Worm (Caenorhabditis elegans) whole organism, L4 larva: ENCODE measurements around the gene K08F11.1.
A peak's percentile ranks its signal among the peaks of the same experiment; 100 is the strongest.
"Not testable (repeated sequence)": the region's sequence is repeated elsewhere in the genome, so short reads cannot be mapped to it uniquely, and the experiment has no call there.

ENCODE experiments used
- D1046.2 ChIP-seq: fragments of 200-800 bp; sonication (Bioruptor generic); IDR thresholded peaks from 2 replicates; pipeline ENCODE4 v1.3.6; 2022; ENCODE audit warnings: missing genetic modification characterization, missing compliant biosample characterization
- F37D6.2 ChIP-seq: sonication (generic microtip); optimal IDR thresholded peaks from 2 replicates; lab custom pipeline; 2016; ENCODE audit warnings: mild to moderate bottlenecking, missing genetic modification characterization, missing compliant biosample characterization
- T26A8.4 ChIP-seq: fragments of 200-800 bp; sonication (Bioruptor generic); IDR thresholded peaks from 2 replicates; pipeline ENCODE4 v1.3.6; 2022; ENCODE audit warnings: missing genetic modification characterization, missing compliant biosample characterization
- Y48G9A.11 ChIP-seq: fragments of 200-800 bp; sonication (Bioruptor generic); IDR thresholded peaks from 2 replicates; pipeline ENCODE4 v1.3.6; 2022; ENCODE audit warnings: missing genetic modification reagents, missing genetic modification characterization, missing compliant biosample characterization
- Y75B8A.6 ChIP-seq: fragments of 200-800 bp; sonication (Bioruptor generic); IDR thresholded peaks from 2 replicates; pipeline ENCODE4 v1.3.6; 2022; ENCODE audit warnings: missing genetic modification reagents, missing genetic modification characterization, missing compliant biosample characterization
- ZK337.2 ChIP-seq: fragments of 200-800 bp; sonication (Bioruptor generic); IDR thresholded peaks from 2 replicates; pipeline ENCODE4 v1.3.6; 2022; ENCODE audit warnings: missing genetic modification reagents, missing genetic modification characterization, missing compliant biosample characterization
- aha-1 ChIP-seq: fragments of 150-350 bp; peaks from one replicate; lab custom pipeline; 2014; ENCODE audit warnings: missing biosample characterization, missing genetic modification characterization
- aly-2 ChIP-seq: sonication (generic microtip); optimal IDR thresholded peaks from 2 replicates; lab custom pipeline; 2018; ENCODE audit warnings: missing biosample characterization, missing genetic modification characterization
- ama-1 ChIP-seq: fragments of 150-350 bp; optimal IDR thresholded peaks from 2 replicates; lab custom pipeline; 2014; ENCODE audit warnings: inconsistent platforms, mixed read lengths
- arid-1 ChIP-seq: fragments of 200-800 bp; sonication (Bioruptor generic); conservative IDR thresholded peaks from 2 replicates; pipeline ENCODE4 v1.3.6; 2022; ENCODE audit warnings: missing genetic modification reagents, missing genetic modification characterization, missing compliant biosample characterization
- ceh-32 ChIP-seq: sonication (generic microtip); optimal IDR thresholded peaks from 2 replicates; lab custom pipeline; 2016; ENCODE audit warnings: mild to moderate bottlenecking, missing genetic modification characterization, missing compliant biosample characterization; ENCODE audit not compliant: poor library complexity
- cey-2 ChIP-seq: sonication (generic microtip); optimal IDR thresholded peaks from 3 replicates; lab custom pipeline; 2017; ENCODE audit warnings: missing genetic modification characterization, mild to moderate bottlenecking, missing compliant biosample characterization, antibody characterized with exemption, borderline replicate concordance; ENCODE audit not compliant: insufficient read depth
- dmd-6 ChIP-seq: fragments of 200-800 bp; sonication (Bioruptor generic); IDR thresholded peaks from 2 replicates; pipeline ENCODE4 v1.3.6; 2022; ENCODE audit warnings: missing genetic modification reagents, missing genetic modification characterization, missing compliant biosample characterization
- dmd-9 ChIP-seq: fragments of 200-800 bp; sonication (Bioruptor generic); IDR thresholded peaks from 2 replicates; pipeline ENCODE4 v1.3.6; 2022; ENCODE audit warnings: missing genetic modification reagents, missing genetic modification characterization, missing compliant biosample characterization
- dpl-1 ChIP-seq: fragments of 150-350 bp; optimal IDR thresholded peaks from 2 replicates; lab custom pipeline; 2014; ENCODE audit warnings: missing biosample characterization, missing genetic modification reagents, missing genetic modification characterization
- dve-1 ChIP-seq: sonication (generic microtip); optimal IDR thresholded peaks from 2 replicates; lab custom pipeline; 2017; ENCODE audit warnings: antibody characterized with exemption, mild to moderate bottlenecking, missing genetic modification characterization, missing compliant biosample characterization; ENCODE audit not compliant: insufficient read depth
- egl-43 ChIP-seq: fragments of 200-800 bp; sonication (Bioruptor generic); IDR thresholded peaks from 2 replicates; pipeline ENCODE4 v1.3.6; 2022; ENCODE audit warnings: missing genetic modification reagents, missing genetic modification characterization, missing compliant biosample characterization
- fkh-10 ChIP-seq: fragments of 150-350 bp; optimal IDR thresholded peaks from 2 replicates; lab custom pipeline; 2014; ENCODE audit warnings: missing biosample characterization, missing genetic modification reagents, missing genetic modification characterization
- hif-1 ChIP-seq, 2 experiments: sonication (generic microtip); optimal IDR thresholded peaks; 2 replicates each; lab custom pipeline; 2016 to 2017; ENCODE audit warnings: missing compliant biosample characterization in 2 of 2, missing genetic modification characterization in 2 of 2, missing genetic modification reagents in 2 of 2, missing genotype in 2 of 2, mild to moderate bottlenecking in 1 of 2
- jun-1 ChIP-seq: fragments of 150-350 bp; optimal IDR thresholded peaks from 2 replicates; lab custom pipeline; 2014; ENCODE audit warnings: missing biosample characterization, missing genetic modification reagents, missing genetic modification characterization
- lin-38 ChIP-seq: fragments of 200-800 bp; sonication (Bioruptor generic); IDR thresholded peaks from 2 replicates; pipeline ENCODE4 v1.3.6; 2022; ENCODE audit warnings: missing genetic modification reagents, missing genetic modification characterization, missing compliant biosample characterization
- lin-39 ChIP-seq: fragments of 150-350 bp; optimal IDR thresholded peaks from 2 replicates; lab custom pipeline; 2014; ENCODE audit warnings: missing biosample characterization, missing genetic modification reagents, missing genetic modification characterization
- lsy-2 ChIP-seq, 2 experiments: fragments of 150-350 bp in 1 of 2; sonication (generic microtip) in 1 of 2; optimal IDR thresholded peaks; 2 replicates each; lab custom pipeline; 2014 to 2017; ENCODE audit warnings: missing biosample characterization in 2 of 2, missing genetic modification characterization in 2 of 2
- madf-5 ChIP-seq, 2 experiments: fragments of 200-800 bp; sonication (Bioruptor generic); IDR thresholded peaks; 2 replicates each; pipeline ENCODE4 v1.3.6; 2022; ENCODE audit warnings: missing compliant biosample characterization in 2 of 2, missing genetic modification characterization in 2 of 2
- mdt-29 ChIP-seq: fragments of 200-800 bp; sonication (Bioruptor generic); IDR thresholded peaks from 2 replicates; pipeline ENCODE4 v1.3.6; 2022; ENCODE audit warnings: missing genetic modification reagents, missing genetic modification characterization, missing compliant biosample characterization
- mes-2 ChIP-seq: sonication (generic microtip); optimal IDR thresholded peaks from 2 replicates; lab custom pipeline; 2016; ENCODE audit warnings: missing genotype, mild to moderate bottlenecking, missing genetic modification characterization, missing compliant biosample characterization; ENCODE audit not compliant: poor library complexity, severe bottlenecking
- mxl-2 ChIP-seq: fragments of 200-800 bp; sonication (Bioruptor generic); conservative IDR thresholded peaks from 2 replicates; pipeline ENCODE4 v1.3.6; 2022; ENCODE audit warnings: missing genetic modification reagents, missing genetic modification characterization, missing compliant biosample characterization
- mxl-3 ChIP-seq: fragments of 200-800 bp; sonication (Bioruptor generic); optimal IDR thresholded peaks from 2 replicates; lab custom pipeline; 2018; ENCODE audit warnings: mild to moderate bottlenecking, missing genetic modification characterization, missing compliant biosample characterization
- nhr-102 ChIP-seq: sonication (generic microtip); optimal IDR thresholded peaks from 2 replicates; lab custom pipeline; 2016; ENCODE audit warnings: mild to moderate bottlenecking, missing genetic modification characterization, moderate library complexity, missing compliant biosample characterization
- nhr-25 ChIP-seq: sonication (generic microtip); optimal IDR thresholded peaks from 2 replicates; lab custom pipeline; 2017; ENCODE audit warnings: missing genetic modification characterization, mild to moderate bottlenecking, missing compliant biosample characterization, antibody characterized with exemption, moderate library complexity, borderline replicate concordance; ENCODE audit not compliant: insufficient read depth
- nhr-42 ChIP-seq: fragments of 200-800 bp; sonication (Bioruptor generic); IDR thresholded peaks from 2 replicates; pipeline ENCODE4 v1.3.6; 2022; ENCODE audit warnings: missing genetic modification characterization, missing compliant biosample characterization
- nhr-6 ChIP-seq: fragments of 150-350 bp; optimal IDR thresholded peaks from 2 replicates; lab custom pipeline; 2014; ENCODE audit warnings: missing biosample characterization, missing genetic modification characterization
- pha-4 ChIP-seq, 2 experiments: fragments of 150-350 bp in 1 of 2; fragments of 200-800 bp in 1 of 2; sonication (Bioruptor generic) in 1 of 2; IDR thresholded peaks in 1 of 2; optimal IDR thresholded peaks in 1 of 2; 2 replicates each; pipeline versions ENCODE4 v1.3.6 to Lab custom; 2014 to 2022; ENCODE audit warnings: missing genetic modification characterization in 2 of 2, missing genetic modification reagents in 2 of 2, missing biosample characterization in 1 of 2, missing compliant biosample characterization in 1 of 2
- php-3 ChIP-seq: fragments of 200-800 bp; sonication (Bioruptor generic); IDR thresholded peaks from 2 replicates; pipeline ENCODE4 v1.3.6; 2022; ENCODE audit warnings: missing genetic modification reagents, missing genetic modification characterization, missing compliant biosample characterization
- rbr-2 ChIP-seq: sonication (generic microtip); optimal IDR thresholded peaks from 2 replicates; lab custom pipeline; 2016; ENCODE audit warnings: missing genotype, missing genetic modification characterization, missing compliant biosample characterization
- saeg-2 ChIP-seq: fragments of 200-800 bp; sonication (Bioruptor generic); IDR thresholded peaks from 2 replicates; pipeline ENCODE4 v1.3.6; 2022; ENCODE audit warnings: missing genetic modification reagents, missing genetic modification characterization, missing compliant biosample characterization
- set-16 ChIP-seq: fragments of 200-800 bp; sonication (Bioruptor generic); IDR thresholded peaks from 2 replicates; pipeline ENCODE4 v1.3.6; 2022; ENCODE audit warnings: missing genetic modification reagents, missing genetic modification characterization, missing compliant biosample characterization
- snpc-1.2 ChIP-seq: fragments of 200-800 bp; sonication (Bioruptor generic); IDR thresholded peaks from 2 replicates; pipeline ENCODE4 v1.3.6; 2022; ENCODE audit warnings: missing genetic modification reagents, missing genetic modification characterization, missing compliant biosample characterization
- spr-1 ChIP-seq: sonication (generic microtip); optimal IDR thresholded peaks from 2 replicates; lab custom pipeline; 2016; ENCODE audit warnings: mild to moderate bottlenecking, missing genetic modification characterization, missing compliant biosample characterization
- unc-130 ChIP-seq: sonication (generic microtip); optimal IDR thresholded peaks from 2 replicates; lab custom pipeline; 2016; ENCODE audit warnings: missing genetic modification reagents, missing genetic modification characterization, missing compliant biosample characterization
- unc-62 ChIP-seq, 3 experiments: fragments of 150-350 bp in 1 of 3; sonication (generic microtip); optimal IDR thresholded peaks in 2 of 3; peaks in 1 of 3; 1 replicate in 1 of 3; 2 replicates in 2 of 3; lab custom pipeline; 2014 to 2017; ENCODE audit warnings: missing biosample characterization in 3 of 3, missing genetic modification characterization in 3 of 3, missing genetic modification reagents in 3 of 3, missing genotype in 1 of 3
- zfp-2 ChIP-seq: sonication (generic microtip); optimal IDR thresholded peaks from 2 replicates; lab custom pipeline; 2016; ENCODE audit warnings: mild to moderate bottlenecking, missing genetic modification characterization, missing compliant biosample characterization
- zfp-3 ChIP-seq: fragments of 200-800 bp; sonication (Bioruptor generic); conservative IDR thresholded peaks from 2 replicates; pipeline ENCODE4 v1.3.6; 2022; ENCODE audit warnings: missing genetic modification reagents, missing genetic modification characterization, missing compliant biosample characterization
- ztf-7 ChIP-seq: fragments of 150-350 bp; optimal IDR thresholded peaks from 2 replicates; lab custom pipeline; 2014; ENCODE audit warnings: missing biosample characterization, missing genetic modification characterization

Gene K08F11.1

ce11 chrIV:4712376-4712775 lies 12.3 kb upstream of the K08F11.1 start, which contains the start of gene yars-2:
Gene yars-2, minus strand, starts transcription at chrIV:4712624.
- TF ChIP-seq mdt-29 (GFP tag; lab: Robert Waterston, UW): no peak
- no peak for TF ChIP-seq zfp-3 (GFP tag; lab: Robert Waterston, UW)
- TF ChIP-seq F37D6.2: no peak
- TF ChIP-seq mxl-3 (GFP tag; lab: Kevin White, UChicago): no peak
- peak; percentile 25 for TF ChIP-seq rbr-2 (tag; lab: Kevin White, UChicago)
- peak; percentile 16 for TF ChIP-seq aha-1 (tag; lab: Kevin White, UChicago)
- peak; percentile 17 for TF ChIP-seq dve-1 (tag; lab: Kevin White, UChicago)
- no peak for TF ChIP-seq pha-4 (GFP tag; IDR thresholded peaks at IDR 0.05; lab: Robert Waterston, UW)
- TF ChIP-seq pha-4 (tag; optimal IDR thresholded peaks at IDR 0.05; lab: Kevin White, UChicago): no peak
- TF ChIP-seq cey-2 (tag; lab: Kevin White, UChicago): no peak
- TF ChIP-seq aly-2 (tag; lab: Kevin White, UChicago): no peak
- TF ChIP-seq jun-1 (tag; lab: Kevin White, UChicago): no peak
- TF ChIP-seq lsy-2 (tag; optimal IDR thresholded peaks at IDR 0.05; lab: Kevin White, UChicago): peak in 1 of 2 experiments; percentile 67
- TF ChIP-seq lin-39 (tag; lab: Kevin White, UChicago): no peak
- no peak for TF ChIP-seq zfp-2 (tag; lab: Kevin White, UChicago)
- no peak for TF ChIP-seq ama-1 (lab: Kevin White, UChicago)
- no peak for TF ChIP-seq fkh-10 (GFP tag; lab: Kevin White, UChicago)
- TF ChIP-seq dmd-9 (GFP tag; lab: Robert Waterston, UW): no peak
- peak; percentile 92 for TF ChIP-seq mes-2 (tag; lab: Kevin White, UChicago)
- no peak for TF ChIP-seq ceh-32 (tag; lab: Kevin White, UChicago)
- no peak for TF ChIP-seq Y75B8A.6 (GFP tag; lab: Robert Waterston, UW)
- no peak for TF ChIP-seq D1046.2 (GFP tag; lab: Robert Waterston, UW)
- TF ChIP-seq ztf-7 (tag; lab: Kevin White, UChicago): no peak
- TF ChIP-seq unc-62 (GFP tag; optimal IDR thresholded peaks at IDR 0.05 in 1 of 2; lab: Kevin White, UChicago): peak in 1 of 2 experiments; percentile 91
- TF ChIP-seq unc-62 (tag; optimal IDR thresholded peaks at IDR 0.05; lab: Kevin White, UChicago): no peak
- peak; percentile 86 for TF ChIP-seq unc-130 (GFP tag; lab: Kevin White, UChicago)
- TF ChIP-seq nhr-6: no peak
- no peak for TF ChIP-seq nhr-25
- TF ChIP-seq hif-1 (tag; optimal IDR thresholded peaks at IDR 0.05; lab: Kevin White, UChicago): peak in 1 of 2 experiments; percentile 76
- peak; percentile 54 for TF ChIP-seq lin-38 (GFP tag; lab: Robert Waterston, UW)

- peak; percentile 85 for TF ChIP-seq lin-38 (GFP tag; lab: Robert Waterston, UW)
Observed at ce11 chrIV:4715785-4716184, 8.9 kb upstream of the K08F11.1 start, which contains the start of gene miro-1. Gene miro-1, minus strand, starts transcription at chrIV:4715807.

DNA sequence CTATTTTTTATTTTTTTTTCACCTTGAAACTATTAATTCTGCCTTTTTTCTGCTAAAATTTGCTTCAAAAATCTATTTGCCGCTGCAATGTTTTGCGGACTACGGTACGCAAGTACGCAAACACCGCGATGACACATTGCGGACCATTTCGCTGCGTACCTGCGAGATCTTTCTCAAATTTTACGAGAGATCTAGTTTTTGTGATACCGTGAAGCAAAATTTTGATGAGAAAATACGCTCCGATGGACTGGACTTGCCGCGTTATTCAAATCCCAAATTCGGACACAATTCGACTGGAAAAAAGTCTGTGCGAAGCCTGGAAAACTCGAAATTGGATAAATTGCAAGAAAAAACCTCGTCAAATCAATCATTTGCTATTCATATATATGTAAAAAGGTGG lies 4.1 kb upstream of the K08F11.1 start:
- TF ChIP-seq mdt-29 (GFP tag; lab: Robert Waterston, UW) (peak; percentile 92), snpc-1.2 (GFP tag; lab: Robert Waterston, UW) (peak; percentile 58; the same call in 1 of the 2 replicates), saeg-2 (GFP tag; lab: Robert Waterston, UW) (peak; percentile 92), mxl-2 (GFP tag; lab: Robert Waterston, UW) (peak; percentile 65; the same call in 1 of the 2 replicates), php-3 (GFP tag; lab: Robert Waterston, UW) (peak; percentile 95), Y48G9A.11 (peak; percentile 75), egl-43 (GFP tag; lab: Robert Waterston, UW) (peak; percentile 95), dpl-1 (GFP tag; lab: Kevin White, UChicago) (peak; percentile 10), madf-5 (GFP tag; IDR thresholded peaks at IDR 0.05; lab: Robert Waterston, UW) (peak in 1 of 2 experiments; percentile 96; a peak in 2 of 4 replicates), T26A8.4 (GFP tag; lab: Robert Waterston, UW) (peak; percentile 97), mes-2 (tag; lab: Kevin White, UChicago) (peak; percentile 72), arid-1 (GFP tag; lab: Robert Waterston, UW) (peak; percentile 90), zfp-3 (GFP tag; lab: Robert Waterston, UW) (peak; percentile 97), nhr-42 (GFP tag; lab: Robert Waterston, UW) (peak; percentile 99), dmd-6 (GFP tag; lab: Robert Waterston, UW) (peak; percentile 96), spr-1 (peak; percentile 14), ZK337.2 (GFP tag; lab: Robert Waterston, UW) (peak; percentile 95), nhr-102 (tag; lab: Kevin White, UChicago) (peak; percentile 28), set-16 (GFP tag; lab: Robert Waterston, UW) (peak; percentile 52; the same call in 1 of the 2 replicates), Y75B8A.6 (GFP tag; lab: Robert Waterston, UW) (peak; percentile 91), lsy-2 (tag; optimal IDR thresholded peaks at IDR 0.05; lab: Kevin White, UChicago) (peak; percentile 65 to 88), pha-4 (GFP tag; IDR thresholded peaks at IDR 0.05; lab: Robert Waterston, UW) (peak; percentile 93)
- not testable (repeated sequence) for TF ChIP-seq pha-4 (tag; optimal IDR thresholded peaks at IDR 0.05; lab: Kevin White, UChicago)
